Worm (Caenorhabditis elegans): ENCODE data around the gene T06D8.10.

The T06D8.10 gene

DNA sequence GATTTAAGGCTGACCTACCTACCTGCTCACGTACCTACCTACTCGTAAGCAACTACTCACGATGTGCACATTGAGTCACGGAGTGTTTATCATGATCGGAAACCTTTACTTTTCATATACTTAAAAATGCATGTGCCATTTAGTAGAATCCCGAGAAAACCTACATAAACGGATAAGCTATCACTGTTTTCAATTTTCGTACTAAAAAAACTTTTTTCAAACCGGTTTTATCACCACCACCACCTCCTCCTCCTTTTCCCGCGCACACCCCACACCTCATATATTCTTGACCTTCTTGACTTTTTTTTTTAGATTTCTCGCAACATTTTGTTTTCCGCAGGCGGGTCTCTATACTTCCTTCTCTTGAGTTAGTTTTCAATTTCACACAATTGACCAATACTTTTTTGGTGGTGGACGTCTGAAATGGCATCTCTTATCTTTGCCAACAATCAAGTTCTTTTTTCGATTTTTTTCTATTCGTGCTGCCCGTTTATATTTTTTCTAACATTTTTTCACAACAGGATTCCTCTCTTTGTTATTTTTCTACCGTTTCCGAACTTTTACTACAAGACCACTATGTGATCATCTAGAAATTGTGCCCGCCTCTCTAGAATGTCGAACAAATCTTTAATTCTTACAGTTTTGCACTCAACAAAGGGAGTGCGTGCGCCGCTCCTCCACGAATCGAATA, 44.6 kb downstream of the T06D8.10 start, which contains the start of gene srap-1:
TSS of gene srap-1 (plus strand) at position 641 of the 691 bp plus-strand sequence.
- no peak for TF ChIP-seq unc-62 (GFP tag; optimal IDR thresholded peaks at IDR 0.05)

DNA sequence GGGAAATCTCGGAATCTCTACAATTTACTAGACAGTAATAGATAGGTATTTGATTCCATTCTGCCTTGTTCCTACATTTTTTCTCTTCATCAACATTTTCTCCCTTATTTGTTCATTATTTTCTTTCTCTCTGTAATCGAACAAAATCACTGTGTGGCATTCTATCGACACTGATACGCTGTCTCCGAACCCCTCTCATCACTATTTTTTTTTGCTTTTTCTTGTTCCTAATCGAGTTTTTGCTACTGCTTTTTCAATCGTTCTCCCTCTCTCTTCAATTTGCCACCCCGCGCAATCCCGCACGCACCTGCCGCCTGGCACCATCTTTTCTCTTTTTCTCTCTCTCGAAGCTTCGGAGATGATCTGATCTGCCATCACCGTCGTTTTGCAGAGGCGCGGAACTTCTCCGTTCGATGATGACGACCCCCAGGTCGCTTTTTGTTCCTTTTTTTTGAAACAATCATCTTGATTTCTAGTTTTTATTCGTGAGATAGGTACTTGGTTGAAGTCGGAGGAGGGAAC, 47.0 kb downstream of the T06D8.10 start:
- no peak for TF ChIP-seq unc-62 (GFP tag; optimal IDR thresholded peaks at IDR 0.05)

DNA sequence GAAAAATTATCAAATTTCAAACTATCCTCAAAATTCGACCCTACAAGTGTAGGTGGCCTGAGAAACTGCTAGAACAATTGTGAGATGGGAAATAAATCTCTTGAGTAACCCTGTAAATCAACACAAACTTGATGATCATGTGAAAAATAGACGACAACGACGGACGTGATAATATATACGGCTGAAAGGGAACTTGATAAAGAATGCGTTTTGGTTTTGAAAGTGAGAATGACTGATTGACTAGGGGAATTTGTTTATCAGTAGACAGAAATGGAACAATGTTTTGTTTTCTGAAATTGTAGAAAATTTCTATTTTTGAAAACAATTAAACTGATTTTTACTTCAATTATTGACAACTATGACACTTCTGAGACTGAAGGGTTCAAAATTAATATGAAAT, 53.8 kb downstream of the T06D8.10 start:
- TF ChIP-seq unc-62 (GFP tag; optimal IDR thresholded peaks at IDR 0.05) = no peak

DNA sequence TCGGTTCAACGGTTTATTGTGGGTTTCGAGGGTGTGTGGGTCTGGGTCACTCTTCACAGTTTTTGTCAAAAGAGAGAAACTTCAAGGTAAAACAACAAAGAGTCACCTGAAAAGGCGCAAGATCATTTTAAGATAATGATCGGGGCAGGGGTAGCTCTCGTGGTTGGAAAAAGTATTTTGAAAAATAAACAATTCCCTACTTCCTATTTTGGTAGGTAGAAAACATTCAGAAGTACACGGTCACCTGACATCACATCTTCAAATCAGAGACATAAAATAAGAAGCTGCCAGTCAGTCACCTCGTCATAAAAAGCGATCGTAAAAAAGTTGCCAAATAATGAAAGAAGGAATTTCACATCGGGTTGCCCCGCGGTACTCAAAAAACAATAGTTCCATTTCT, 54.8 kb downstream of the T06D8.10 start:
- TF ChIP-seq unc-62 (GFP tag; optimal IDR thresholded peaks at IDR 0.05) = no peak

All from whole organism, dauer.